Worm (Caenorhabditis elegans): Measurements from ENCODE around the gene C27A7.8.

- TF ChIP-seq Y95B8A.8 (GFP tag; IDR thresholded peaks at IDR 0.05) (no peak), snpc-4 (GFP tag; optimal IDR thresholded peaks at IDR 0.05) (no peak), snpc-4 (tag; optimal IDR thresholded peaks at IDR 0.05) (no peak), die-1 (tag; optimal IDR thresholded peaks at IDR 0.05) (no peak), F49E8.2 (tag; optimal IDR thresholded peaks at IDR 0.05; ENCODE audit: insufficient read depth) (peak; percentile 16), Y53G8AR.9 (GFP tag; conservative IDR thresholded peaks at IDR 0.05) (0 out of 2 replicates have a peak, but pooled peaks have one; percentile 36), F55B11.4 (tag; optimal IDR thresholded peaks at IDR 0.05; ENCODE audit: borderline replicate concordance, insufficient read depth) (no peak), snpc-3.4 (tag; optimal IDR thresholded peaks at IDR 0.05) (no peak), dpl-1 (GFP tag; optimal IDR thresholded peaks at IDR 0.05) (no peak), hsf-1 (GFP tag; IDR thresholded peaks at IDR 0.05) (no peak), ceh-100 (GFP tag; IDR thresholded peaks at IDR 0.05) (0 out of 2 replicates have a peak, but pooled peaks have one; percentile 23), ZK185.1 (tag; optimal IDR thresholded peaks at IDR 0.05; ENCODE audit: poor library complexity, severe bottlenecking) (no peak)
Observed at ce11 chrV:12192129-12192528, 39.2 kb downstream of the C27A7.8 start, which contains the start of gene rnp-1.
